Worm (Caenorhabditis elegans) whole organism, dauer: ENCODE data around the gene H05C05.4.

Experiments
- unc-62 ChIP-seq: sonication (generic microtip); optimal IDR thresholded peaks from 2 replicates; lab custom pipeline; 2017; ENCODE audit warnings: missing biosample characterization, missing genetic modification reagents, missing genetic modification characterization

The H05C05.4 gene

ce11 chrIII:2947251-2947650 lies 1.2 kb upstream of the H05C05.4 start:
- TF ChIP-seq unc-62 (GFP tag; lab: Kevin White, UChicago), result no peak

- no peak for TF ChIP-seq unc-62 (GFP tag; lab: Kevin White, UChicago)
Measured at ce11 chrIII:2946626-2947168, 696 bp upstream of the H05C05.4 start, which contains the start of gene H05C05.1. Gene H05C05.1, plus strand, starts transcription at chrIII:2947118.

DNA sequence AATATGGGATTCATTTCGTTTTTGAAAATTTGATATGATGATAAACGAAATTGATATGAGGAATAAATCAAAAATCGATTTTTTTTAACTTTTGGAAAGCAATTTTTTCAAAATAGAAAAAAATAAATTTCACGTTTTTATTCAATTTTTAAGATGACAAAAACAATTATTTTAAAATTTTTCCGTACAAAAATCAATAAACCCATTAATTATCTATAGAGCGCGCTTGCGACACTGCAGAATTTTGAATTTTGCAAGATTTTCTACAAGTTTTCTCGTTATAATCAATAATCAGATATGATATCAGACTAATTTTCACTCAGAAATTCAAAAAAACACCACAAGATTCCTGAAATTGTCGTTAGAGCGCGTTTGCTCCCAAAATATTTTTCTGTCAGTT lies 2.0 kb downstream of the H05C05.4 start, which contains the start of gene R10F2.6:
TSS of gene R10F2.6 (minus strand) at position 101 of the 400 bp plus-strand sequence.
- TF ChIP-seq unc-62 (GFP tag; lab: Kevin White, UChicago), result no peak

DNA sequence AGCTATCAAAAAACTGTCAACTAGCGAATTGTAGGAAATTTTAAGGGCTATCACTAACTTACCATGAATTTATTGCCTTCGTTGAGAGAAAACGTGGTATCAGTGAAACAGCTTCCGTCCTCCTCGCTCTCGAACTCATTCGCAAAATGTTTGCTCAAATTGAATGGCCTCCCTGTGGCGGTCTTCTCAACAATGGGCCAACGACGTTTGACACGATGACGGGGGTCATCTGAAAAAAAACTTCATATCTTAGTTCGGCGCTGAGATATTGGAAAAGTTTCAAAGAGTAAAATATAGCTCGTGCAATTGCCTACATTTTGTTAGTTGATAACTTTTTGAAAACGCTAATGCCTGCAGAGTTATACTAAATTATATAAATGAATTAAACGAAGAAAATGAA lies 4.4 kb downstream of the H05C05.4 start:
- TF ChIP-seq unc-62 (GFP tag; lab: Kevin White, UChicago), result no peak

ce11 chrIII:2937780-2938179 lies 8.2 kb downstream of the H05C05.4 start:
- no peak for TF ChIP-seq unc-62 (GFP tag; lab: Kevin White, UChicago)

DNA sequence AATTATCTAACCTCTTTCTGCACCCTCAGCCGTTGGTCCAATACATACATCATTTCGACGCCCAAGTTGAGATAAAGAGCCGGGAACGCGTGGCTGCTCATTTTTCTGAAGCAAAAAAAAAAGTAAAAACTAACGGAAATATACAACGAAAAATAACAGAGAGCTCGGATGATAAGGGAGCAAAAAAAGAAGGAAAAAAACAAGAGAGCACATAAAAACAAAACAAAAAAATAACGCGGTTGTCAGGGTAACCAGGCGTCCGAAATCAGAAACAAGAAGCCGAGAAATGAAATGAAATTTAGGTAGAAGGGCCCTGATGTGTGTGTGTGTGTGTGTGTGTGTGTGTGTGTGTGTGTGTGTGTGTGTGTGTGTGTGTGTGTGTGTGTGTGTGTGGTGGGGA lies 21.3 kb downstream of the H05C05.4 start, which contains the start of gene R10F2.5:
TSS of gene R10F2.5 (minus strand) at position 101 of the 400 bp plus-strand sequence.
- TF ChIP-seq unc-62 (GFP tag; lab: Kevin White, UChicago), result no peak

DNA sequence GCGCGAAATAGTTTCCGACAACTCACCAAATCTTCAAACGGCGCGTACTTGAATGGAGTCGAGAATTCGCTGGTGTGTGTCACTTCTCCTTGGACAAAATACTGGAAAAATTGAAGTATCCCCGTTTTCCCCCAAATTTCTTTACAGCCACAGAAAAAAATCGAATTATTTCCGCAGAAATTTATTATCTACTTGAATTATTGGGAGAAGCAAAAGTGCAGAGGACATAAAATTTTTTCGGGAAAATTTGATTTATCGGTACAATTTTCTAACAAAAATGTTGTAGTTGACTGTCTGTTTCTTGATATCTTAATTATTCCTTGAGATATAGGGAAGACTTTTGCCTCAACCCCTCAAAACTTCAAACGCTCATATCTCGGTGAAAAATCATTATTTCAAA lies 23.0 kb downstream of the H05C05.4 start, which contains the start of gene R10F2.4:
TSS of gene R10F2.4 (minus strand) at position 101 of the 400 bp plus-strand sequence.
- no peak for TF ChIP-seq unc-62 (GFP tag; lab: Kevin White, UChicago)

ce11 chrIII:2920866-2921265 lies 25.1 kb downstream of the H05C05.4 start:
- TF ChIP-seq unc-62 (GFP tag; lab: Kevin White, UChicago), result no peak

DNA sequence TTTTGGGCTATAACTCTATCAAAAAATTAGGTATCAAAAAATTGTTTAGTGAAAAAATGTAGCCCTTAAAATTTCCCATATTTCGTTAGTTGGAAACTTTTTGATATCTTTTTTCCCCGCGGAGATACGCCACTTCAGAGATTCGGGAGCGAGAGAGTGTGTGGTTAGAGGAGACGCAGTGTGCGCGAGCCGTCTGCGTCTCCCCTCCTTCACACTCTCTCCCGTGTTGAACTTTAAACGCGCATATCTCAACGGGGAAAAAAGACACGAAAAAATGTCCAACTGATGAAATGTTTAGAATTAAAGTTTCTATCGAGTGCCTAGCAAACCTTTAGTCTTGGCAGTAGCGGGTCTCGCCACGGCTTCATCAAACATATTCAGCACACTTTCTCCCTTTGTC lies 25.7 kb downstream of the H05C05.4 start:
- no peak for TF ChIP-seq unc-62 (GFP tag; lab: Kevin White, UChicago)

ce11 chrIII:2918655-2919054 lies 27.3 kb downstream of the H05C05.4 start:
- TF ChIP-seq unc-62 (GFP tag; lab: Kevin White, UChicago), result no peak

ce11 chrIII:2914029-2914428 lies 32.0 kb downstream of the H05C05.4 start:
- TF ChIP-seq unc-62 (GFP tag; lab: Kevin White, UChicago), result no peak

DNA sequence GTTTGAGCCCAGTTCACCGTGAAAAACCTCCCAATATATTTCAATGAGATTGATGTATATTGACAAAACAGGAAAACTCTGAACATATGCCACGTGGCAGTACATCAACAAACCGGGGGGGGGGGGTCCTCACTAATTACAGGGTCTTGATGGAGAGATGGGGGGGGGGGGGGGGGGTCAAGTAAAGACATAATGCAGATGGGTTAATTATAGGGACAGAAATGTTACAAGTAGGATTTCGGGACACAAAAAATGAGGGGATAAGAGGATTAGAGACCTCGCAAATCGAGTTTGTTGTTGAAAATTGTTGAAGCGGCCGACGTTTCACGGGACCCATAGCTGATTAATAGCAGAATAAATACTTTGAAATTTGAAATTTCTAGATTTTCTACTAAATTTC lies 33.1 kb downstream of the H05C05.4 start:
- TF ChIP-seq unc-62 (GFP tag; lab: Kevin White, UChicago), result no peak

ce11 chrIII:2910606-2911005 lies 35.4 kb downstream of the H05C05.4 start, which contains the start of gene cdh-1:
Gene cdh-1, plus strand, starts transcription at chrIII:2910906.
- no peak for TF ChIP-seq unc-62 (GFP tag; lab: Kevin White, UChicago)

- no peak for TF ChIP-seq unc-62 (GFP tag; lab: Kevin White, UChicago)
Measured at ce11 chrIII:2908859-2909258, 37.1 kb downstream of the H05C05.4 start.

ce11 chrIII:2907819-2908218 lies 38.2 kb downstream of the H05C05.4 start:
- no peak for TF ChIP-seq unc-62 (GFP tag; lab: Kevin White, UChicago)

ce11 chrIII:2904164-2904563 lies 41.8 kb downstream of the H05C05.4 start:
- no peak for TF ChIP-seq unc-62 (GFP tag; lab: Kevin White, UChicago)

DNA sequence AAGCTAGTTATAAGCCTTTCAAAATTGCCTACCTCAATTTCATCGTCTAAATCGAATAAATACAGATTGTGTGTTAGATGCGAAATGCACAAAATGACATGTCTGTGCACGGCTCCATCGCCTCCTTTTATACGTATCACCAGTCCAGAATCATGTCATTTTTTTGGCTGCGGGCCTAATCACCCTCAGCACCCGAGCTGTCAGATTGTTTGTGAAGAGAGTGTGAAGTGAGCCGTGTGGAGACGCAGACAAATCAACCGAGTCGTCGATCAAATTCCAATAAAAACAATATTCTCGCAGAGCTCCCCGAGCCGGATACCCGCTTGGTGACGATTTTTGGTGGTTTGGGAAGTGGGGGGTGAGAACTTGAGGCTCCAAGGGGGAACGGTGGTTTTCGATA lies 44.9 kb downstream of the H05C05.4 start, which contains the start of gene idpa-1:
TSS of gene idpa-1 (minus strand) at position 101 of the 400 bp plus-strand sequence.
- TF ChIP-seq unc-62 (GFP tag; lab: Kevin White, UChicago), result no peak
